Worm (Caenorhabditis elegans): Measurements from ENCODE around the gene Y45F10C.1.

The Y45F10C.1 gene

ce11 chrIV:13633165-13633564 lies 26.2 kb downstream of the Y45F10C.1 start, which contains the start of gene fbxa-98:
fbxa-98 (plus strand) TSS chrIV:13633407.
- no peak for TF ChIP-seq unc-62 (GFP tag; optimal IDR thresholded peaks at IDR 0.05)

- no peak for TF ChIP-seq unc-62 (GFP tag; optimal IDR thresholded peaks at IDR 0.05)
Measured at ce11 chrIV:13632613-13633012, 26.7 kb downstream of the Y45F10C.1 start.

- TF ChIP-seq unc-62 (GFP tag; optimal IDR thresholded peaks at IDR 0.05): no peak
Measured at ce11 chrIV:13626469-13626868, 32.9 kb downstream of the Y45F10C.1 start, which contains the start of gene sru-21. sru-21 (plus strand) TSS chrIV:13626769.

ce11 chrIV:13623533-13623932 lies 35.8 kb downstream of the Y45F10C.1 start, which contains the start of gene C08F11.1:
C08F11.1 (plus strand) TSS chrIV:13623833.
- TF ChIP-seq unc-62 (GFP tag; optimal IDR thresholded peaks at IDR 0.05): no peak

ce11 chrIV:13619203-13619602 lies 40.1 kb downstream of the Y45F10C.1 start, which contains the start of gene C08F11.3:
C08F11.3 (plus strand) TSS chrIV:13619503.
- TF ChIP-seq unc-62 (GFP tag; optimal IDR thresholded peaks at IDR 0.05): no peak

- TF ChIP-seq unc-62 (GFP tag; optimal IDR thresholded peaks at IDR 0.05): no peak
Measured at ce11 chrIV:13609755-13610154, 49.6 kb downstream of the Y45F10C.1 start, which contains the start of gene C08F11.13. C08F11.13 (minus strand) TSS chrIV:13609892.
